Worm (Caenorhabditis elegans) whole organism, young adult: ENCODE data around the gene F59E11.7.

Source experiments
- B0035.1 ChIP-seq: sonication (generic microtip); optimal IDR thresholded peaks from 2 replicates; lab custom pipeline; 2016; ENCODE audit warnings: missing genetic modification characterization, mild to moderate bottlenecking, missing compliant biosample characterization, missing genotype, missing genetic modification reagents
- B0336.3 ChIP-seq: fragments of 200-800 bp; sonication (Bioruptor generic); IDR thresholded peaks from 2 replicates; pipeline ENCODE4 v1.3.6; 2022; ENCODE audit warnings: missing genetic modification characterization, missing compliant biosample characterization
- C06A6.2 ChIP-seq: fragments of 200-800 bp; sonication (Bioruptor generic); conservative IDR thresholded peaks from 2 replicates; pipeline ENCODE4 v1.3.6; 2022; ENCODE audit warnings: missing genetic modification characterization, missing compliant biosample characterization
- C17E4.6 ChIP-seq: fragments of 200-800 bp; sonication (Bioruptor generic); IDR thresholded peaks from 2 replicates; pipeline ENCODE4 v1.3.6; 2022; ENCODE audit warnings: missing genetic modification reagents, missing genetic modification characterization, missing compliant biosample characterization
- F22D6.2 ChIP-seq: sonication (generic microtip); optimal IDR thresholded peaks from 2 replicates; lab custom pipeline; 2016; ENCODE audit warnings: mild to moderate bottlenecking, missing genetic modification characterization, missing compliant biosample characterization
- F37B4.10 ChIP-seq: fragments of 200-800 bp; sonication (Bioruptor generic); IDR thresholded peaks from 2 replicates; pipeline ENCODE4 v1.3.6; 2022; ENCODE audit warnings: missing genetic modification characterization, missing compliant biosample characterization
- F52B5.7 ChIP-seq: sonication (generic microtip); optimal IDR thresholded peaks from 2 replicates; lab custom pipeline; 2016; ENCODE audit warnings: mild to moderate bottlenecking, missing genetic modification characterization, missing compliant biosample characterization
- F55B11.4 ChIP-seq: sonication (generic microtip); optimal IDR thresholded peaks from 2 replicates; lab custom pipeline; 2016; ENCODE audit warnings: missing compliant biosample characterization, missing genetic modification characterization, borderline replicate concordance; ENCODE audit not compliant: insufficient read depth
- K11D2.4 ChIP-seq: fragments of 200-800 bp; sonication (Bioruptor generic); IDR thresholded peaks from 2 replicates; pipeline ENCODE4 v1.3.6; 2022; ENCODE audit warnings: missing genetic modification reagents, missing genetic modification characterization, missing compliant biosample characterization
- T07F8.4 ChIP-seq: sonication (generic microtip); optimal IDR thresholded peaks from 2 replicates; lab custom pipeline; 2016; ENCODE audit warnings: mild to moderate bottlenecking, missing genetic modification characterization, moderate library complexity, missing compliant biosample characterization
- T26A5.8 ChIP-seq: sonication (generic microtip); optimal IDR thresholded peaks from 2 replicates; lab custom pipeline; 2016; ENCODE audit warnings: missing genetic modification characterization, missing compliant biosample characterization
- Y53F4B.3 ChIP-seq: fragments of 200-800 bp; sonication (Bioruptor generic); IDR thresholded peaks from 2 replicates; pipeline ENCODE4 v1.3.6; 2022; ENCODE audit warnings: missing genetic modification reagents, missing genetic modification characterization, missing compliant biosample characterization
- Y53G8AR.9 ChIP-seq: fragments of 200-800 bp; sonication (Bioruptor generic); conservative IDR thresholded peaks from 2 replicates; pipeline ENCODE4 v1.3.6; 2022; ENCODE audit warnings: missing genetic modification reagents, missing genetic modification characterization, missing compliant biosample characterization
- akir-1 ChIP-seq: fragments of 200-800 bp; sonication (Bioruptor generic); optimal IDR thresholded peaks from 2 replicates; lab custom pipeline; 2018; ENCODE audit warnings: mild to moderate bottlenecking, missing genetic modification characterization, moderate library complexity, missing compliant biosample characterization
- atf-7 ChIP-seq: sonication (generic microtip); optimal IDR thresholded peaks from 2 replicates; lab custom pipeline; 2017; ENCODE audit warnings: mild to moderate bottlenecking, missing genetic modification characterization, missing compliant biosample characterization
- attf-3 ChIP-seq: fragments of 200-800 bp; sonication (Bioruptor generic); conservative IDR thresholded peaks from 2 replicates; pipeline ENCODE4 v1.3.6; 2022; ENCODE audit warnings: missing genetic modification reagents, missing genetic modification characterization, missing compliant biosample characterization
- attf-5 ChIP-seq: fragments of 200-800 bp; sonication (Bioruptor generic); optimal IDR thresholded peaks from 2 replicates; lab custom pipeline; 2018; ENCODE audit warnings: mild to moderate bottlenecking, missing genetic modification characterization, missing compliant biosample characterization
- attf-6 ChIP-seq: fragments of 200-800 bp; sonication (Bioruptor generic); IDR thresholded peaks from 2 replicates; pipeline ENCODE4 v1.3.6; 2022; ENCODE audit warnings: missing genetic modification reagents, missing genetic modification characterization, missing compliant biosample characterization
- cebp-2 ChIP-seq: fragments of 200-800 bp; sonication (Bioruptor generic); IDR thresholded peaks from 2 replicates; pipeline ENCODE4 v1.3.6; 2022; ENCODE audit warnings: missing genetic modification characterization, missing compliant biosample characterization
- ceh-27 ChIP-seq: fragments of 200-800 bp; sonication (Bioruptor generic); optimal IDR thresholded peaks from 2 replicates; lab custom pipeline; 2018; ENCODE audit warnings: mild to moderate bottlenecking, missing genetic modification characterization, moderate library complexity, missing compliant biosample characterization
- ceh-79 ChIP-seq: sonication (generic microtip); optimal IDR thresholded peaks from 2 replicates; lab custom pipeline; 2017; ENCODE audit warnings: mild to moderate bottlenecking, missing genetic modification characterization, missing compliant biosample characterization
- egl-44 ChIP-seq: fragments of 200-800 bp; sonication (Bioruptor generic); IDR thresholded peaks from 2 replicates; pipeline ENCODE4 v1.3.6; 2022; ENCODE audit warnings: missing genetic modification reagents, missing genetic modification characterization, missing compliant biosample characterization
- ekl-4 ChIP-seq: fragments of 200-800 bp; sonication (Bioruptor generic); IDR thresholded peaks from 2 replicates; pipeline ENCODE4 v1.3.6; 2022; ENCODE audit warnings: missing genetic modification reagents, missing genetic modification characterization, missing compliant biosample characterization
- hrde-1 ChIP-seq: sonication (generic microtip); optimal IDR thresholded peaks from 2 replicates; lab custom pipeline; 2016; ENCODE audit warnings: missing genetic modification characterization, mild to moderate bottlenecking, missing compliant biosample characterization, moderate library complexity, missing genotype, missing genetic modification reagents, borderline replicate concordance
- lag-1 ChIP-seq: fragments of 200-800 bp; sonication (Bioruptor generic); IDR thresholded peaks from 2 replicates; pipeline ENCODE4 v1.3.6; 2022; ENCODE audit warnings: missing genetic modification reagents, missing genetic modification characterization, missing compliant biosample characterization
- let-526 ChIP-seq: fragments of 200-800 bp; sonication (Bioruptor generic); IDR thresholded peaks from 2 replicates; pipeline ENCODE4 v1.3.6; 2022; ENCODE audit warnings: missing genetic modification reagents, missing genetic modification characterization, missing compliant biosample characterization
- lin-35 ChIP-seq, 3 experiments: fragments of 150-350 bp in 2 of 3; sonication (generic microtip) in 1 of 3; optimal IDR thresholded peaks; 2 replicates each; lab custom pipeline; 2014 to 2018; ENCODE audit warnings: missing biosample characterization in 3 of 3, missing genetic modification characterization in 3 of 3, missing genetic modification reagents in 3 of 3
- madf-6 ChIP-seq: fragments of 200-800 bp; sonication (Bioruptor generic); IDR thresholded peaks from 2 replicates; pipeline ENCODE4 v1.3.6; 2022; ENCODE audit warnings: missing genetic modification reagents, missing genetic modification characterization, missing compliant biosample characterization
- mcd-1 ChIP-seq: fragments of 200-800 bp; sonication (Bioruptor generic); IDR thresholded peaks from 2 replicates; pipeline ENCODE4 v1.3.6; 2022; ENCODE audit warnings: missing genetic modification reagents, missing genetic modification characterization, missing compliant biosample characterization
- mxl-1 ChIP-seq: sonication (generic microtip); optimal IDR thresholded peaks from 2 replicates; lab custom pipeline; 2016; ENCODE audit warnings: missing genetic modification characterization, missing compliant biosample characterization
- nfya-1 ChIP-seq: sonication (generic microtip); optimal IDR thresholded peaks from 2 replicates; lab custom pipeline; 2017; ENCODE audit warnings: antibody characterized with exemption, missing compliant biosample characterization, missing genetic modification characterization, borderline replicate concordance; ENCODE audit not compliant: insufficient read depth
- nfyb-1 ChIP-seq: fragments of 200-800 bp; sonication (Bioruptor generic); IDR thresholded peaks from 2 replicates; pipeline ENCODE4 v1.3.6; 2022; ENCODE audit warnings: missing genetic modification reagents, missing genetic modification characterization, missing compliant biosample characterization
- nhr-179 ChIP-seq: sonication (generic microtip); optimal IDR thresholded peaks from 2 replicates; lab custom pipeline; 2016; ENCODE audit warnings: mild to moderate bottlenecking, missing genetic modification characterization, missing compliant biosample characterization
- nhr-80 ChIP-seq: sonication (generic microtip); optimal IDR thresholded peaks from 2 replicates; lab custom pipeline; 2016; ENCODE audit warnings: missing genetic modification characterization, missing compliant biosample characterization
- nhr-90 ChIP-seq: sonication (generic microtip); optimal IDR thresholded peaks from 2 replicates; lab custom pipeline; 2016; ENCODE audit warnings: missing genotype, mild to moderate bottlenecking, missing genetic modification characterization, missing compliant biosample characterization
- rec-8 ChIP-seq, 2 experiments: sonication (generic microtip); optimal IDR thresholded peaks; 2 replicates each; lab custom pipeline; 2016; ENCODE audit warnings: mild to moderate bottlenecking in 2 of 2, missing genetic modification characterization in 2 of 2, missing genetic modification reagents in 2 of 2, missing genotype in 2 of 2, missing biosample characterization in 1 of 2, missing compliant biosample characterization in 1 of 2, moderate library complexity in 1 of 2
- rpc-1 ChIP-seq, 2 experiments: fragments of 150-350 bp in 1 of 2; sonication (generic microtip) in 1 of 2; optimal IDR thresholded peaks; 2 replicates each; lab custom pipeline; 2014 to 2018; ENCODE audit warnings: missing biosample characterization in 1 of 2, missing genetic modification characterization in 1 of 2, missing genetic modification reagents in 1 of 2, missing genotype in 1 of 2
- snpc-1.1 ChIP-seq: sonication (generic microtip); optimal IDR thresholded peaks from 2 replicates; lab custom pipeline; 2017; ENCODE audit warnings: missing genetic modification characterization, mild to moderate bottlenecking, missing compliant biosample characterization, antibody characterized with exemption, moderate library complexity, missing genotype, missing genetic modification reagents; ENCODE audit not compliant: insufficient read depth
- unc-62 ChIP-seq: fragments of 150-350 bp; optimal IDR thresholded peaks from 2 replicates; lab custom pipeline; 2014; ENCODE audit warnings: missing biosample characterization, missing genetic modification reagents, missing genetic modification characterization
- zim-3 ChIP-seq: sonication (generic microtip); optimal IDR thresholded peaks from 2 replicates; lab custom pipeline; 2017; ENCODE audit warnings: mild to moderate bottlenecking, missing genetic modification characterization, moderate library complexity, missing compliant biosample characterization
- ztf-18 ChIP-seq: sonication (generic microtip); optimal IDR thresholded peaks from 2 replicates; lab custom pipeline; 2016; ENCODE audit warnings: missing genotype, mild to moderate bottlenecking, missing genetic modification characterization, missing compliant biosample characterization
- ztf-22 ChIP-seq: fragments of 200-800 bp; sonication (Bioruptor generic); optimal IDR thresholded peaks from 2 replicates; lab custom pipeline; 2018; ENCODE audit warnings: mild to moderate bottlenecking, missing genetic modification characterization, moderate library complexity, missing compliant biosample characterization

F59E11.7 gene

DNA sequence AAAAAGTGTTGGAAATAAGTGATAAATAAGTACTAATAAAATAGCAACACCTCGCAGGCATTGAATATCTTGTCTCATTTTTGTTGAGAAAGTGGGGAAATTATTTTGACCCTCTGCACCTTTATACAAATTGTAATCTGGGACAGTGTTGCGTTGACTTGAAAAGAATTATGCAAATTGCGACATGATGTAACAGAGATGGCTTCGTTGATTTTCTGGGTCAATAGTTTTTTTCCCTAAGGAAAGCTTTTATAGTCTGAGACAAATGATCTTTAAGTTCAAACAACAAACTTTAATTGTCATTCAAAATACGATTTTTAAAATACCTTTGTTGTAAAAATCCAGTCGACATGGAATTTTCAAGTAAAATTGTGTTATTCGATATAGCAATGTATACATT is 34.7 kb downstream of the F59E11.7 start, which contains the start of gene bus-1:
Gene bus-1, minus strand, starts transcription at position 101 of the 400 bp plus-strand sequence.
- TF ChIP-seq unc-62 (GFP tag; lab: Kevin White, UChicago): no peak
- TF ChIP-seq C17E4.6 (GFP tag; lab: Robert Waterston, UW): no peak
- no peak for TF ChIP-seq nfyb-1 (GFP tag; lab: Robert Waterston, UW)
- no peak for TF ChIP-seq F37B4.10 (GFP tag; lab: Robert Waterston, UW)
- no peak for TF ChIP-seq nhr-179
- TF ChIP-seq B0035.1 (tag; lab: Kevin White, UChicago): no peak
- no peak for TF ChIP-seq rpc-1 (optimal IDR thresholded peaks at IDR 0.05; lab: Kevin White, UChicago)
- no peak for TF ChIP-seq rpc-1 (tag; optimal IDR thresholded peaks at IDR 0.05; lab: Kevin White, UChicago)
- no peak for TF ChIP-seq attf-6 (GFP tag; lab: Robert Waterston, UW)
- TF ChIP-seq nfya-1 (tag; lab: Kevin White, UChicago): no peak
- no peak for TF ChIP-seq Y53F4B.3 (GFP tag; lab: Robert Waterston, UW)
- TF ChIP-seq, all 124 proteins: peak for 0

DNA sequence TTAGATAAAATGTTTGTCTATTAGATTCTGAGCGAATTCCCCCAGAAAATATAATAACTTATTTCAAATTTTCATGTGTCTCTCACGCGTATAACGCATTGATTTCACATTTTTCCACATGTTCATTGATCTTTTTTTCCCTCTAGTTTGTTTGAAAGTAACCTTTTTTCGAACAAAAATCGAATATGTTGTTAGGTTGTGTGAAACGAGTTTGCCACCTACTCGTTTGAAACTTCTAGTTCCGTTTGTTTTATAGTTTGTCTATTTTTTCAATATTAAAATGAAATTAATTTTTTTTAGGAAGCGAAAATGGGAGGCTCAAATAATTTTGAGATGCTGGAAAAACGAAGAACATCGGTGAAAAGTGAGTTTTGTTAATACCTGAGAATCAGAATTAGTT is 40.2 kb downstream of the F59E11.7 start, which contains the start of gene C25E10.5:
Gene C25E10.5, plus strand, starts transcription at position 301 of the 400 bp plus-strand sequence.
- TF ChIP-seq zim-3 (tag; lab: Kevin White, UChicago): no peak
- no peak for TF ChIP-seq F52B5.7 (tag; lab: Kevin White, UChicago)
- no peak for TF ChIP-seq nhr-90 (tag; lab: Kevin White, UChicago)
- no peak for TF ChIP-seq attf-6 (GFP tag; lab: Robert Waterston, UW)
- TF ChIP-seq ztf-22 (GFP tag; lab: Kevin White, UChicago): no peak
- TF ChIP-seq B0336.3: no peak
- no peak for TF ChIP-seq atf-7 (tag; lab: Kevin White, UChicago)
- TF ChIP-seq mxl-1 (tag; lab: Kevin White, UChicago): no peak
- TF ChIP-seq ceh-27 (GFP tag; lab: Kevin White, UChicago): no peak
- no peak for TF ChIP-seq Y53G8AR.9
- TF ChIP-seq ceh-79 (tag; lab: Kevin White, UChicago): no peak
- no peak for TF ChIP-seq nhr-80 (tag; lab: Kevin White, UChicago)
- no peak for TF ChIP-seq let-526 (GFP tag; lab: Robert Waterston, UW)
- TF ChIP-seq ztf-18 (tag; lab: Kevin White, UChicago): no peak
- TF ChIP-seq nfya-1 (tag; lab: Kevin White, UChicago): no peak
- TF ChIP-seq K11D2.4: no peak
- no peak for TF ChIP-seq F22D6.2 (tag; lab: Kevin White, UChicago)
- no peak for TF ChIP-seq cebp-2 (GFP tag; lab: Robert Waterston, UW)

DNA sequence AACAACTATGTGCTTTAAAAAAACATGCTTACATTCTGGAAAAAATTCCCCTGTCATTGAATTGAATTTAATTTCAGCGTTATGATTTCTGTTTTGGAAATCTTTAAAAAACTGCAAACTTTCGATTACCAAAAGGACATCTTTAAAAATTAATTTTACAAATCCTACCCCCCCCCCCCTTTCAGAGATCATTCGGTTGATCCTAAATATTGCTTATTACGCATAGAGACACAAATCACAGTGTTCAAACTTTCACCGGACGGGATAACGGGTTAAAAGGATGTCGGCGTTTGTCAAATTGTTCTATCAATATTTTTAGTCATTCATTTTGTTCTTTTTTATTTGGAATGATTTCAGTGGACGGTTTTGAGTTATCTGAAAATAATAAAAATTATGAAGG is 43.2 kb downstream of the F59E11.7 start, which contains the start of gene C25E10.4:
Gene C25E10.4, plus strand, starts transcription at position 301 of the 400 bp plus-strand sequence.
- TF ChIP-seq madf-6: no peak
- no peak for TF ChIP-seq cebp-2 (GFP tag; lab: Robert Waterston, UW)
- no peak for TF ChIP-seq akir-1 (GFP tag; lab: Kevin White, UChicago)
- TF ChIP-seq mxl-1 (tag; lab: Kevin White, UChicago): no peak
- no peak for TF ChIP-seq rpc-1 (optimal IDR thresholded peaks at IDR 0.05; lab: Kevin White, UChicago)
- TF ChIP-seq rpc-1 (tag; optimal IDR thresholded peaks at IDR 0.05; lab: Kevin White, UChicago): no peak
- no peak for TF ChIP-seq nfyb-1 (GFP tag; lab: Robert Waterston, UW)
- TF ChIP-seq F55B11.4 (tag; lab: Kevin White, UChicago): no peak
- TF ChIP-seq, all 124 proteins: peak for 0

DNA sequence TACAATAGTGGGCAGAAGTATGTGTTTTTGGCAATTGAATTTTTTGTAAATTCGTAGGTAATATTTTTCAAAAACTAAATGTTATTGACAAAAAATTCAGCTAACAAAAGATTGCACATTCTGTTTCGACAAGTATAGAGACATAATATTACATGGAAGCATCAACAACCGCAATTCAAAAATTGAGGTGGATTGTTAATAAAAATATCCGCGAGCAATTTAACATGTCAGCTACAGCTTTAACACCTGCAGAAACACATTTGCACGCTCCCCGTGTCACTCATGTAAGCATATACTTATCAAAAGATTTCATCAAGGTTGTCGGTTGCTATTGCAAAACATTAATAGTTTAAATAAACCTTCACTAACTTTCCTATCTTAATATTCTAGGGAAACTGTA is 45.6 kb downstream of the F59E11.7 start, which contains the start of gene srsx-34:
Gene srsx-34, plus strand, starts transcription at position 301 of the 400 bp plus-strand sequence.
- TF ChIP-seq mcd-1 (GFP tag; lab: Robert Waterston, UW): no peak
- TF ChIP-seq B0035.1 (tag; lab: Kevin White, UChicago): no peak
- no peak for TF ChIP-seq lin-35 (GFP tag; optimal IDR thresholded peaks at IDR 0.05; lab: Kevin White, UChicago)
- no peak for TF ChIP-seq unc-62 (GFP tag; lab: Kevin White, UChicago)
- no peak for TF ChIP-seq ekl-4 (GFP tag; lab: Robert Waterston, UW)
- no peak for TF ChIP-seq egl-44
- no peak for TF ChIP-seq snpc-1.1
- no peak for TF ChIP-seq lag-1 (GFP tag; lab: Robert Waterston, UW)
- TF ChIP-seq atf-7 (tag; lab: Kevin White, UChicago): no peak
- TF ChIP-seq T26A5.8: no peak
- no peak for TF ChIP-seq rec-8 (tag; optimal IDR thresholded peaks at IDR 0.05; lab: Kevin White, UChicago)
- no peak for TF ChIP-seq hrde-1
- TF ChIP-seq attf-5 (GFP tag; lab: Kevin White, UChicago): no peak
- no peak for TF ChIP-seq attf-3 (GFP tag; lab: Robert Waterston, UW)
- no peak for TF ChIP-seq C06A6.2 (GFP tag; lab: Robert Waterston, UW)
- TF ChIP-seq T07F8.4: no peak
